Worm (Caenorhabditis elegans): ENCODE measurements around the gene mlt-8.
"Not testable (repeated sequence)": the region's sequence is repeated elsewhere in the genome, so short reads cannot be mapped to it uniquely, and the experiment has no call there.

The mlt-8 gene

DNA sequence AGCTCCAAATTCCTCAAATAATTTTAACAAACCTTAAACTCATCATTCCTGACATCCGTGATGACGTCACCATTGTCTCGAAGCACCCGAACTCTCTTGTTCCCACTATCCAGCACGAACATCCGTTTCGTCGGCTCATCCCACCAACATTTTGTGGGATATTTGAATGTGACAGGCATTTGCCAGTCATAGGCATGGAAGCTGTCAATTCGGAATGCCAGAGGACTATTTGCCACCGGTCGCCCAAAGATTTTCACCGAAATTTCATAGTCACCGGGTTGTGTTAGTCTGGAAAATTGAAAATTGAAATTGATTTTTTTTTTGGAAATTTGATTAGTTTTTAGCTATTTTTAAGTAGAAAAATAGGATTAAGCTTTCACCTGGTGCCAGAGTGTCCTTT, 24.8 kb upstream of the mlt-8 start:
- no peak for TF ChIP-seq C38D4.7 (GFP tag; optimal IDR thresholded peaks at IDR 0.05)
- no peak for TF ChIP-seq Y22D7AL.16 (tag; optimal IDR thresholded peaks at IDR 0.05)
- no peak for TF ChIP-seq T23F11.4 (GFP tag; optimal IDR thresholded peaks at IDR 0.05)
- TF ChIP-seq ceh-14 (tag; optimal IDR thresholded peaks at IDR 0.05): no peak
- TF ChIP-seq hlh-15 (tag; optimal IDR thresholded peaks at IDR 0.05): no peak
- no peak for TF ChIP-seq nhr-232 (tag; optimal IDR thresholded peaks at IDR 0.05)
- no peak for TF ChIP-seq ceh-22 (tag; optimal IDR thresholded peaks at IDR 0.05)
- no peak for TF ChIP-seq odd-2 (tag; optimal IDR thresholded peaks at IDR 0.05)
- no peak for TF ChIP-seq sdc-2 (tag; optimal IDR thresholded peaks at IDR 0.05)
- TF ChIP-seq lim-6 (tag; optimal IDR thresholded peaks at IDR 0.05): no peak
- no peak for TF ChIP-seq ceh-48 (tag; optimal IDR thresholded peaks at IDR 0.05)
- TF ChIP-seq sox-2 (GFP tag; IDR thresholded peaks at IDR 0.05): no peak
- no peak for TF ChIP-seq ceh-31 (tag; optimal IDR thresholded peaks at IDR 0.05)
- no peak for TF ChIP-seq fkh-6 (tag; optimal IDR thresholded peaks at IDR 0.05)
- no peak for TF ChIP-seq ceh-24 (tag; optimal IDR thresholded peaks at IDR 0.05)
- TF ChIP-seq tbx-7 (tag; optimal IDR thresholded peaks at IDR 0.05): no peak

DNA sequence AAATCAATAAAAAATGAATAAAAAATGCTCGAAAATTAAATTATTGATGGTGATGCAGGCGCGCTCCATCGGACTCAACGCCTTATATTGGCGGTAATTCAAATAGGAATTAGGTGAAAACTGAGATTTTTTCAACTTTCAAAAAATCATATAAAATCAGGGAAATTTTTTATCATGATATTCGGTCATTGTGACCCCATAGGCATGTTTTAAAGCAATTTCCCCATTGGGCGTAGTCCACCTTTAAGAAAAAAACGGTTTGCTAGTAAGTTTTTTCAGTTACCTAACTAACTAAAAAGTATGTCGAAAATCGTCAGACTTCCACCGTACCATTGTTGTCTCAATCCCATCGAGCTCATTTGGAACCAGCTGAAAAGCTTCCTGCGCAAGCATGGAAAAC, 21.3 kb upstream of the mlt-8 start, which contains the start of gene W08F4.1:
Gene W08F4.1, plus strand, starts transcription at position 301 of the 400 bp plus-strand sequence.
- not testable (repeated sequence) for TF ChIP-seq pat-9 (tag; optimal IDR thresholded peaks at IDR 0.05); fkh-10 (GFP tag; optimal IDR thresholded peaks at IDR 0.05); ceh-18 (tag; optimal IDR thresholded peaks at IDR 0.05)

DNA sequence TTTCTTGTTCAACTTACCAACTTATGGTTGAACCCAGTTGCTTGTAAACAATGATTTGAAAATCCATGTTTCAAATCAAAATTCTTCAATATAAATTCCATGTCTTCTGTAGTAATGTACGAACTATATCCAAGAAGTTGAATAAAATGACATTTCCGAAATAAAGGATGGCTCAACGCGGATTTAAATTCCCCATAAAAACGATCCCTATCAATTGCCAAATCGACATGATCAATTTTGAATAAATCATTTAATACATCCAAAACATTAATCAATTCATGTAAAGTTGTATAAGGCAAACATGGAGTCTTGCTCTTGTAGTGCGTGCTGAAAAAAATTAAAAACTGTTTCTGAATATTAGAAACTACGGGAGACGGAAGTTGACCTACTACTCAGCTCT, 19.2 kb upstream of the mlt-8 start, which contains the start of gene W08F4.10:
Gene W08F4.10, minus strand, starts transcription at position 101 of the 400 bp plus-strand sequence.
- TF ChIP-seq ceh-30 (tag; optimal IDR thresholded peaks at IDR 0.05): no peak
- no peak for TF ChIP-seq pag-3 (tag; optimal IDR thresholded peaks at IDR 0.05; ENCODE audit: borderline replicate concordance)
- no peak for TF ChIP-seq F13H6.1 (tag; optimal IDR thresholded peaks at IDR 0.05)
- TF ChIP-seq C38D4.7 (GFP tag; optimal IDR thresholded peaks at IDR 0.05): no peak
- no peak for TF ChIP-seq ets-4 (tag; optimal IDR thresholded peaks at IDR 0.05)
- no peak for TF ChIP-seq pros-1 (tag; optimal IDR thresholded peaks at IDR 0.05)
- TF ChIP-seq rnt-1 (tag; optimal IDR thresholded peaks at IDR 0.05): no peak

- TF ChIP-seq ceh-9 (tag; optimal IDR thresholded peaks at IDR 0.05): no peak
- TF ChIP-seq dve-1 (tag; optimal IDR thresholded peaks at IDR 0.05): no peak
- no peak for TF ChIP-seq fkh-6 (tag; optimal IDR thresholded peaks at IDR 0.05)
- no peak for TF ChIP-seq ceh-18 (tag; optimal IDR thresholded peaks at IDR 0.05)
- no peak for TF ChIP-seq unc-42 (tag; optimal IDR thresholded peaks at IDR 0.05)
- no peak for TF ChIP-seq pros-1 (tag; optimal IDR thresholded peaks at IDR 0.05)
- TF ChIP-seq zip-5 (tag; optimal IDR thresholded peaks at IDR 0.05): no peak
- no peak for TF ChIP-seq odd-2 (tag; optimal IDR thresholded peaks at IDR 0.05)
- no peak for TF ChIP-seq fax-1 (tag; optimal IDR thresholded peaks at IDR 0.05)
- TF ChIP-seq ttx-3 (tag; optimal IDR thresholded peaks at IDR 0.05): no peak
- no peak for TF ChIP-seq pha-2 (tag; optimal IDR thresholded peaks at IDR 0.05)
- TF ChIP-seq C38D4.7 (GFP tag; optimal IDR thresholded peaks at IDR 0.05): no peak
- TF ChIP-seq tbx-7 (tag; optimal IDR thresholded peaks at IDR 0.05): no peak
- TF ChIP-seq pqm-1 (tag; optimal IDR thresholded peaks at IDR 0.05): no peak
- TF ChIP-seq pax-1 (tag; optimal IDR thresholded peaks at IDR 0.05): no peak
- no peak for TF ChIP-seq unc-3 (GFP tag; conservative IDR thresholded peaks at IDR 0.05)
- no peak for TF ChIP-seq unc-3 (tag; optimal IDR thresholded peaks at IDR 0.05)
Observed at ce11 chrII:587533-587932, 15.6 kb upstream of the mlt-8 start, which contains the start of gene fbxb-34. fbxb-34 (plus strand) TSS chrII:587833.

DNA sequence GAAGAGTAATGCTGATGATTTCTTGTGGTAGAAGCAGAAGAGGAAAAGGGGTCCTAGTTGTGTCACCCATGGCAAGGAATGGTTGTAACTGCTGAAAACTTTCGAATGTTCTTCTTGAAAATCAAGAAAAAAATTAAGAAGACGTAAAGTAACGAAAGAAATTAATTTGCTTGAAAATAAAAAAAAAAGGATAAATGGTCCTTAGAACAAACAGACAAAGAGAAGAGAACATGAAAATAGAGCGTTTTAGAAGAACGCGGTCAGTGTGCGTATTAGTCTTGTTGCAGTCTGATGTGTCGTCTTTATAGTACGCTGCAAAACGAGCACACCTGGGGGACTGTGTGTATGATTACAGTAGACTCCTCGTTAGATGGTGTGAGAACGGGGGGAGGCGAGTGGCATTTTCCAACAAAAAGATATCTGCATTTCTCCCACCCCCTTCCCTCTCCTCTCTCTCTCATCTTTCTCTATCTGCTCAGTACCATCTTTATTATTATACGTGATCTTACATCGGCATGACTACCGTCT, 12.5 kb upstream of the mlt-8 start, which contains the start of the genes W08F4.12 and W08F4.13:
Gene W08F4.12, minus strand, starts transcription at position 101 of the 528 bp plus-strand sequence.
Gene W08F4.13, plus strand, starts transcription at position 478 of the 528 bp plus-strand sequence.
- TF ChIP-seq elt-4 (tag; optimal IDR thresholded peaks at IDR 0.05): no peak
- no peak for TF ChIP-seq ahr-1 (tag; optimal IDR thresholded peaks at IDR 0.05)
- no peak for TF ChIP-seq fkh-6 (tag; optimal IDR thresholded peaks at IDR 0.05)
- no peak for TF ChIP-seq ceh-19 (GFP tag; optimal IDR thresholded peaks at IDR 0.05)
- TF ChIP-seq ceh-9 (tag; optimal IDR thresholded peaks at IDR 0.05): no peak
- no peak for TF ChIP-seq sox-2 (GFP tag; IDR thresholded peaks at IDR 0.05)
- TF ChIP-seq ceh-31 (tag; optimal IDR thresholded peaks at IDR 0.05): no peak
- TF ChIP-seq ceh-2 (tag; optimal IDR thresholded peaks at IDR 0.05): no peak
- TF ChIP-seq dmd-4 (tag; optimal IDR thresholded peaks at IDR 0.05; ENCODE audit: borderline replicate concordance): no peak
- TF ChIP-seq C08G9.2 (tag; optimal IDR thresholded peaks at IDR 0.05): no peak
- TF ChIP-seq ceh-48 (tag; optimal IDR thresholded peaks at IDR 0.05): no peak
- TF ChIP-seq syd-9 (tag; optimal IDR thresholded peaks at IDR 0.05): no peak
- no peak for TF ChIP-seq lim-6 (tag; optimal IDR thresholded peaks at IDR 0.05)
- no peak for TF ChIP-seq hlh-6 (tag; optimal IDR thresholded peaks at IDR 0.05)
- no peak for TF ChIP-seq K02D7.2 (tag; optimal IDR thresholded peaks at IDR 0.05)

Measured in whole organism, late embryonic.